Worm (Caenorhabditis elegans): ENCODE measurements around the gene twk-21.

ce11 chrX:16289635-16290034 is 10.1 kb upstream of the twk-21 start:
- TF ChIP-seq tbx-37 (GFP tag; conservative IDR thresholded peaks at IDR 0.05) (no peak), hmg-4 (GFP tag; optimal IDR thresholded peaks at IDR 0.05) (no peak), flt-1 (GFP tag; IDR thresholded peaks at IDR 0.05) (no peak), ceh-13 (GFP tag; optimal IDR thresholded peaks at IDR 0.05) (no peak), F13C5.2 (tag; optimal IDR thresholded peaks at IDR 0.05) (no peak)
